Fruit fly (Drosophila melanogaster): ENCODE results near the gene CG9312.

The CG9312 gene

DNA sequence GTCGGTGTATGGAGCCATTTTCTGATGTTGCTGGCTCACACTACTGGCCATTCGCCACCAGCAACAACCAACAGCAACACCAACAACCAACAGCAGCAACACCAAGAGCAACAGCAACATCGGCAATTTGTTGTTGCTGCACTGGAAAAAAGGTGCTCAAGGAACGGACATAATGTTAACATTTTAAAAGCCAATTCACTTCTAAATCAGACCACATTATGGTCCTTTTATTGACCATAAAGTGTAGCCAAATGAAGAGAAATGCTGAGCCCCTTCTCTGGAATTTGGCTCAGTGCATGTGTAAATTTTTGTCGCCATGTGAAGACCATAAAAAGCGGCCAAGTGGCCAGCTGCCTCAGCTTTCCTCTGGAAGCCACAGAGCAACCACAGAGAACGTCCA is 48.7 kb upstream of the CG9312 start (continued):
- TF ChIP-seq Jarid2 (GFP tag; optimal IDR thresholded peaks at IDR 0.05) (no peak), cad (GFP tag; optimal IDR thresholded peaks at IDR 0.05) (no peak), toy (GFP tag; IDR thresholded peaks at IDR 0.05) (no peak), GATAe (GFP tag; conservative IDR thresholded peaks at IDR 0.05) (no peak), fd3F (GFP tag; optimal IDR thresholded peaks at IDR 0.05) (no peak), h (optimal IDR thresholded peaks at IDR 0.05) (no peak), seq (GFP tag; IDR thresholded peaks at IDR 0.05) (no peak), sqz (GFP tag; optimal IDR thresholded peaks at IDR 0.05) (no peak), CG31224 (GFP tag; IDR thresholded peaks at IDR 0.05) (no peak), Lhr (GFP tag; optimal IDR thresholded peaks at IDR 0.05) (no peak), Ets65A (GFP tag) (no peak), Sry-β (GFP tag; optimal IDR thresholded peaks at IDR 0.05) (no peak), maf-S (GFP tag; optimal IDR thresholded peaks at IDR 0.05) (no peak), CG7963 (GFP tag; IDR thresholded peaks at IDR 0.05; ENCODE audit: partially characterized antibody) (no peak), fd64A (GFP tag; optimal IDR thresholded peaks at IDR 0.05) (no peak), HLH3B (GFP tag; IDR thresholded peaks at IDR 0.05) (peak; percentile 60), unpg (GFP tag; optimal IDR thresholded peaks at IDR 0.05) (peak; percentile 47), CG11560 (tag; IDR thresholded peaks at IDR 0.05) (no peak), CG15269 (tag; optimal IDR thresholded peaks at IDR 0.05) (no peak), Fer1 (GFP tag; optimal IDR thresholded peaks at IDR 0.05) (no peak), ttk (GFP tag; IDR thresholded peaks at IDR 0.05) (no peak), Hey (tag; optimal IDR thresholded peaks at IDR 0.05) (no peak), CG9437 (GFP tag; optimal IDR thresholded peaks at IDR 0.05) (no peak), ranshi (GFP tag; IDR thresholded peaks at IDR 0.05) (peak; percentile 41; the same call in 1 of the 2 replicates)

DNA sequence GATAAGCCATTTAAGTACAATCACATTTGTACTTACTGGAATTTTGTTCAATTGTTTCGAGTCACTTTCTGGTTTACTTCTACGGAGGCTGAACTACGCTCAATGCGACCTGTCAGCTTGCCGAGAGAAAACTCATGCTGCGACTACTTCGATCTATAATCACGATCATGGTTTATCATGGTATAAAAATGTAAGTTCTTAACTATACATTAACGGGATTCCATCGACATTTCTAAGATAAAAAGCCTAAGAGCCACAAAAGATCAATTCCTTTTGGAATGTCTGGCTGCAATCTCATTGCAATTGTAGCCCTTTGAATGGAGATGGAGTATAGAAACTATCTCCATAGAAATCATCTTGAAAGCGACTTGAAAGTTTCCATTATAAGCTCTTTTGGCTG is 47.5 kb upstream of the CG9312 start, which contains the start of gene Ubc87F:
Gene Ubc87F (minus strand): TSS at position 101 of the 400 bp plus-strand sequence.
- TF ChIP-seq Dip2 (GFP tag; IDR thresholded peaks at IDR 0.05) (no peak), maf-S (GFP tag; optimal IDR thresholded peaks at IDR 0.05) (no peak), odd (GFP tag; optimal IDR thresholded peaks at IDR 0.05) (no peak), Xbp1 (GFP tag; optimal IDR thresholded peaks at IDR 0.05) (no peak), sens (GFP tag) (peak; percentile 9), Meics (GFP tag; optimal IDR thresholded peaks at IDR 0.05) (no peak), Atf3 (GFP tag; optimal IDR thresholded peaks at IDR 0.05) (no peak)

DNA sequence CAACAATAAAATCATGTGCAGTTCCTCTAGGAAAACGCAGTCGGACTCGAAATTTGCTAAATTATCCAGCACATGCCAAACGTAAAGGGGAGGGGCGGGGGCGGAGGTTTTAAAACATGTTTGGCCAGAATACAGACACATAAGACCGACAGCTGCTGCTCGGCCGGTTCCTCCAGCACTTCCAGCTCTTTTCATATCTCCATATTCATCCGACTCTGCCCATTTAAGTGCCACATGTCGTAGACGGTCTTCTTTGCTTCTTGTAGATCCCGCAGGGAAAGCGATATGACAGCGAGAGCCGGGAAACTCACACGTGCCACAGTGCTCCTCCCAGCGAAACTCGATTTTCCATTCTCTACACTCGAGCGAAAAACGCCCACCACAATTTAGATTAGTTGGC is 46.5 kb upstream of the CG9312 start:
- TF ChIP-seq Med (GFP tag) (peak; percentile 65), HLH4C (GFP tag; IDR thresholded peaks at IDR 0.05; ENCODE audit: partially characterized antibody) (no peak), chinmo (GFP tag; IDR thresholded peaks at IDR 0.05; ENCODE audit: partially characterized antibody) (0 out of 4 replicates have a peak, but pooled peaks have one; percentile 32), twi (tag; optimal IDR thresholded peaks at IDR 0.05) (peak; percentile 98), ap (GFP tag; IDR thresholded peaks at IDR 0.05) (no peak), CG2199 (GFP tag; IDR thresholded peaks at IDR 0.05) (peak; percentile 74; the same call in 1 of the 3 replicates), ara (GFP tag; IDR thresholded peaks at IDR 0.05) (0 out of 2 replicates have a peak, but pooled peaks have one; percentile 10), crol (GFP tag; IDR thresholded peaks at IDR 0.05) (peak; percentile 28), CG4282 (GFP tag; optimal IDR thresholded peaks at IDR 0.05) (no peak)

DNA sequence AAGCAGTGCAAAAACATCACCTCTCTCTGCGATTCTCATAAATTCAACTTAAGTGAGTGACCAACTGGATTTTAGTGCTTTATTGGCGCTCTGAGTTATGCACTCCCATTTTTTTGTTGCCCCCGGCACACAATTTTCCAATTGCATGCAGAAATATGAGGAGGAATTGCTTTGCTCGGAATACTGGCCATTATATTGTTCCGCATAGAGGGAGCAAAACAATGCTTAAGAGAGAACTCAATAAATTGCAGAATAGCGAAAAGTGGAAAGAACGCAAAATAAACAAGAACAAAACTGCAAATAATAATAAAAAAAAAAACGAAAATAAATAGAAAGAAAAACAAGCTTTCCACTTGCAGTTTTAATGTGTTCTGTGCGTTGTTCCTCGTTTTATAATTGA is 44.8 kb upstream of the CG9312 start:
- TF ChIP-seq CG10959 (GFP tag; IDR thresholded peaks at IDR 0.05) (0 out of 2 replicates have a peak, but pooled peaks have one; percentile 12), CG12219 (GFP tag; optimal IDR thresholded peaks at IDR 0.05) (no peak), en (GFP tag; optimal IDR thresholded peaks at IDR 0.05) (no peak), CG17829 (tag; optimal IDR thresholded peaks at IDR 0.05) (peak; percentile 77)

All from whole organism, embryonic.